Fruit fly (Drosophila melanogaster) whole organism, embryonic: ENCODE measurements around the gene CG17549.
A peak's percentile ranks its signal among the peaks of the same experiment; 100 is the strongest.

Source experiments
- Bdp1 ChIP-seq: fragments of 200-800 bp; sonication (Bioruptor generic); optimal IDR thresholded peaks from 3 replicates; lab custom pipeline; 2016; ENCODE audit warnings: missing biosample characterization, missing genetic modification characterization
- Bgb ChIP-seq: fragments of 200-800 bp; sonication (Bioruptor generic); IDR thresholded peaks from 2 replicates; pipeline ENCODE4 v1.3.6; 2022; ENCODE audit warnings: missing biosample characterization, missing genetic modification characterization; ENCODE audit not compliant: partially characterized antibody
- BtbVII ChIP-seq: fragments of 200-800 bp; sonication (Bioruptor generic); optimal IDR thresholded peaks from 3 replicates; lab custom pipeline; 2017; ENCODE audit warnings: missing biosample characterization, mild to moderate bottlenecking, missing genetic modification characterization
- CG10366 ChIP-seq: fragments of 200-800 bp; sonication (Bioruptor generic); IDR thresholded peaks from 2 replicates; pipeline ENCODE4 v1.3.6; 2022; ENCODE audit warnings: missing biosample characterization, missing genetic modification characterization
- CG10654 ChIP-seq: fragments of 200-800 bp; sonication (Bioruptor generic); optimal IDR thresholded peaks from 2 replicates; lab custom pipeline; 2016; ENCODE audit warnings: missing biosample characterization, missing genetic modification characterization
- CG10979 ChIP-seq: fragments of 200-800 bp; sonication (Bioruptor generic); optimal IDR thresholded peaks from 2 replicates; lab custom pipeline; 2018; ENCODE audit warnings: missing biosample characterization, mild to moderate bottlenecking, missing genetic modification characterization, moderate library complexity
- CG12155 ChIP-seq: fragments of 200-800 bp; sonication (Bioruptor generic); optimal IDR thresholded peaks from 3 replicates; lab custom pipeline; 2016; ENCODE audit warnings: missing biosample characterization, missing genetic modification characterization
- CG1233 ChIP-seq: fragments of 200-800 bp; sonication (Bioruptor generic); optimal IDR thresholded peaks from 4 replicates; lab custom pipeline; 2018; ENCODE audit warnings: missing biosample characterization, mild to moderate bottlenecking, missing genetic modification characterization
- CG13287 ChIP-seq: fragments of 200-800 bp; sonication (Bioruptor generic); IDR thresholded peaks from 2 replicates; pipeline ENCODE4 v1.3.6; 2022; ENCODE audit warnings: missing biosample characterization, missing genetic modification characterization; ENCODE audit not compliant: partially characterized antibody
- CG13296 ChIP-seq: fragments of 200-800 bp; sonication (Bioruptor generic); optimal IDR thresholded peaks from 3 replicates; lab custom pipeline; 2018; ENCODE audit warnings: missing biosample characterization, mild to moderate bottlenecking, missing genetic modification characterization
- CG15011 ChIP-seq: fragments of 200-800 bp; sonication (Bioruptor generic); optimal IDR thresholded peaks from 3 replicates; lab custom pipeline; 2018; ENCODE audit warnings: missing biosample characterization, mild to moderate bottlenecking, missing genetic modification characterization
- CG17359 ChIP-seq: fragments of 200-800 bp; sonication (Bioruptor generic); optimal IDR thresholded peaks from 3 replicates; lab custom pipeline; 2018; ENCODE audit warnings: missing biosample characterization, mild to moderate bottlenecking, missing genetic modification characterization, moderate library complexity
- CG17802 ChIP-seq: fragments of 200-800 bp; sonication (Bioruptor generic); optimal IDR thresholded peaks from 2 replicates; lab custom pipeline; 2018; ENCODE audit warnings: missing biosample characterization, mild to moderate bottlenecking, missing genetic modification characterization, moderate library complexity
- CG31441 ChIP-seq: fragments of 200-800 bp; sonication (Bioruptor generic); IDR thresholded peaks from 2 replicates; pipeline ENCODE4 v1.3.6; 2022; ENCODE audit warnings: missing biosample characterization, missing genetic modification characterization
- CG4617 ChIP-seq: fragments of 200-800 bp; sonication (Bioruptor generic); optimal IDR thresholded peaks from 3 replicates; lab custom pipeline; 2016; ENCODE audit warnings: missing biosample characterization, missing genetic modification characterization, borderline replicate concordance
- CG4730 ChIP-seq: fragments of 200-800 bp; sonication (Bioruptor generic); IDR thresholded peaks from 2 replicates; pipeline ENCODE4 v1.3.6; 2022; ENCODE audit warnings: missing biosample characterization, missing genetic modification characterization
- CG6254 ChIP-seq: fragments of 200-800 bp; sonication (Bioruptor generic); optimal IDR thresholded peaks from 3 replicates; lab custom pipeline; 2017; ENCODE audit warnings: mild to moderate bottlenecking, missing biosample characterization, missing genetic modification reagents, missing genetic modification characterization
- CG7271 ChIP-seq: fragments of 200-800 bp; sonication (Bioruptor generic); optimal IDR thresholded peaks from 2 replicates; lab custom pipeline; 2018; ENCODE audit warnings: missing biosample characterization, mild to moderate bottlenecking, missing genetic modification characterization, moderate library complexity
- CG7963 ChIP-seq: fragments of 200-800 bp; sonication (Bioruptor generic); IDR thresholded peaks from 3 replicates; pipeline ENCODE4 v1.3.6; 2022; ENCODE audit warnings: missing biosample characterization, missing genetic modification characterization; ENCODE audit not compliant: partially characterized antibody
- CG8765 ChIP-seq: fragments of 200-800 bp; sonication (Bioruptor generic); IDR thresholded peaks from 2 replicates; pipeline ENCODE4 v1.3.6; 2022; ENCODE audit warnings: missing biosample characterization, missing genetic modification characterization
- D ChIP-seq, 2 experiments: fragments of 200-800 bp in 1 of 2; fragments of >200 bp in 1 of 2; sonication (Bioruptor generic) in 1 of 2; optimal IDR thresholded peaks; 2 replicates in 1 of 2; 3 replicates in 1 of 2; lab custom pipeline; 2017; ENCODE audit warnings: mild to moderate bottlenecking in 1 of 2, missing biosample characterization in 1 of 2, missing genetic modification characterization in 1 of 2, missing genetic modification reagents in 1 of 2
- Dfd ChIP-seq, 2 experiments: fragments of >200 bp; optimal IDR thresholded peaks; 2 replicates each; lab custom pipeline; 2017; ENCODE audit warnings: missing biosample characterization in 2 of 2, missing genetic modification characterization in 2 of 2
- Hmr ChIP-seq: fragments of 200-800 bp; sonication (Bioruptor generic); optimal IDR thresholded peaks from 3 replicates; lab custom pipeline; 2017; ENCODE audit warnings: mild to moderate bottlenecking, missing biosample characterization, missing genetic modification reagents, missing genetic modification characterization
- MBD-R2 ChIP-seq: fragments of 200-800 bp; sonication (Bioruptor generic); IDR thresholded peaks from 2 replicates; pipeline ENCODE4 v1.3.6; 2022; ENCODE audit warnings: missing biosample characterization, missing genetic modification characterization
- Max ChIP-seq: fragments of 200-800 bp; sonication (Bioruptor generic); optimal IDR thresholded peaks from 2 replicates; lab custom pipeline; 2016; ENCODE audit warnings: missing biosample characterization, mild to moderate bottlenecking, missing genetic modification characterization
- Myb ChIP-seq: fragments of 200-800 bp; sonication (Bioruptor generic); optimal IDR thresholded peaks from 2 replicates; lab custom pipeline; 2016; ENCODE audit warnings: missing biosample characterization, missing genetic modification characterization
- Neu2 ChIP-seq: fragments of 200-800 bp; sonication (Bioruptor generic); optimal IDR thresholded peaks from 3 replicates; lab custom pipeline; 2016; ENCODE audit warnings: missing biosample characterization, missing genetic modification characterization, borderline replicate concordance
- Opbp ChIP-seq: fragments of 200-800 bp; sonication (Bioruptor generic); IDR thresholded peaks from 3 replicates; pipeline ENCODE4 v1.3.6; 2022; ENCODE audit warnings: missing biosample characterization, missing genetic modification characterization; ENCODE audit not compliant: partially characterized antibody
- Rx ChIP-seq: fragments of 200-800 bp; sonication (Bioruptor generic); IDR thresholded peaks from 2 replicates; pipeline ENCODE4 v1.3.6; 2022; ENCODE audit warnings: missing biosample characterization, missing genetic modification characterization
- Sin3A ChIP-seq: fragments of >200 bp; optimal IDR thresholded peaks from 2 replicates; lab custom pipeline; 2018
- Sry-δ ChIP-seq: fragments of 200-800 bp; sonication (Bioruptor generic); optimal IDR thresholded peaks from 2 replicates; lab custom pipeline; 2016; ENCODE audit warnings: missing biosample characterization, missing genetic modification characterization
- Ssrp ChIP-seq: fragments of 200-800 bp; sonication (Bioruptor generic); optimal IDR thresholded peaks from 2 replicates; lab custom pipeline; 2018; ENCODE audit warnings: missing biosample characterization, mild to moderate bottlenecking, missing genetic modification characterization, moderate library complexity
- amos ChIP-seq: fragments of 200-800 bp; sonication (Bioruptor generic); IDR thresholded peaks from 2 replicates; pipeline ENCODE4 v1.3.6; 2022; ENCODE audit warnings: missing biosample characterization, missing genetic modification characterization; ENCODE audit not compliant: partially characterized antibody
- cad ChIP-seq: fragments of >200 bp; optimal IDR thresholded peaks from 2 replicates; lab custom pipeline; 2017; ENCODE audit warnings: missing biosample characterization, missing genetic modification characterization
- chinmo ChIP-seq: fragments of 200-800 bp; sonication (Bioruptor generic); IDR thresholded peaks from 4 replicates; pipeline ENCODE4 v1.3.6; 2022; ENCODE audit warnings: missing biosample characterization, missing genetic modification characterization; ENCODE audit not compliant: partially characterized antibody
- ci ChIP-seq: fragments of 200-800 bp; sonication (Bioruptor generic); IDR thresholded peaks from 3 replicates; pipeline ENCODE4 v1.3.6; 2022; ENCODE audit warnings: missing biosample characterization, missing genetic modification characterization
- dimm ChIP-seq: fragments of 200-800 bp; sonication (Bioruptor generic); IDR thresholded peaks from 2 replicates; pipeline ENCODE4 v1.3.6; 2022; ENCODE audit warnings: missing biosample characterization, missing genetic modification characterization
- eve ChIP-seq, 2 experiments: fragments of >200 bp; optimal IDR thresholded peaks; 2 replicates each; lab custom pipeline; 2017; ENCODE audit warnings: missing biosample characterization in 2 of 2, missing genetic modification characterization in 2 of 2
- eyg ChIP-seq: fragments of 200-800 bp; sonication (Bioruptor generic); optimal IDR thresholded peaks from 3 replicates; lab custom pipeline; 2016; ENCODE audit warnings: missing biosample characterization, missing genetic modification characterization
- fd102C ChIP-seq: fragments of 200-800 bp; sonication (Bioruptor generic); optimal IDR thresholded peaks from 2 replicates; lab custom pipeline; 2018; ENCODE audit warnings: missing biosample characterization, mild to moderate bottlenecking, missing genetic modification characterization, moderate library complexity
- gcm ChIP-seq: fragments of 200-800 bp; sonication (Bioruptor generic); optimal IDR thresholded peaks from 2 replicates; lab custom pipeline; 2019; ENCODE audit warnings: missing biosample characterization, mild to moderate bottlenecking, missing genetic modification characterization, moderate library complexity
- kay ChIP-seq: fragments of 200-800 bp; sonication (Bioruptor generic); optimal IDR thresholded peaks from 2 replicates; lab custom pipeline; 2016; ENCODE audit warnings: missing biosample characterization, missing genetic modification characterization
- nmo ChIP-seq: fragments of 200-800 bp; sonication (Bioruptor generic); optimal IDR thresholded peaks from 2 replicates; lab custom pipeline; 2018; ENCODE audit warnings: missing biosample characterization, mild to moderate bottlenecking, missing genetic modification characterization, moderate library complexity
- oc ChIP-seq: fragments of 200-800 bp; sonication (Bioruptor generic); optimal IDR thresholded peaks from 2 replicates; lab custom pipeline; 2018; ENCODE audit warnings: missing biosample characterization, mild to moderate bottlenecking, missing genetic modification characterization, moderate library complexity
- pnt ChIP-seq: fragments of 200-800 bp; sonication (Bioruptor generic); optimal IDR thresholded peaks from 3 replicates; lab custom pipeline; 2016; ENCODE audit warnings: missing biosample characterization, missing genetic modification characterization
- sd ChIP-seq: fragments of 200-800 bp; sonication (Bioruptor generic); optimal IDR thresholded peaks from 3 replicates; lab custom pipeline; 2018; ENCODE audit warnings: missing biosample characterization, mild to moderate bottlenecking, missing genetic modification characterization, moderate library complexity
- slou ChIP-seq: fragments of 200-800 bp; sonication (Bioruptor generic); optimal IDR thresholded peaks from 3 replicates; lab custom pipeline; 2016; ENCODE audit warnings: missing biosample characterization, missing genetic modification characterization
- ssp ChIP-seq: fragments of 200-800 bp; sonication (Bioruptor generic); IDR thresholded peaks from 2 replicates; pipeline ENCODE4 v1.3.6; 2022; ENCODE audit warnings: missing biosample characterization, missing genetic modification characterization
- stc ChIP-seq: fragments of 200-800 bp; sonication (Bioruptor generic); IDR thresholded peaks from 2 replicates; pipeline ENCODE4 v1.3.6; 2022; ENCODE audit warnings: missing biosample characterization, missing genetic modification characterization
- tio ChIP-seq: fragments of 200-800 bp; sonication (Bioruptor generic); optimal IDR thresholded peaks from 2 replicates; lab custom pipeline; 2017; ENCODE audit warnings: missing biosample characterization, missing genetic modification characterization, inconsistent platforms
- tna ChIP-seq: fragments of 200-800 bp; sonication (Bioruptor generic); IDR thresholded peaks from 2 replicates; pipeline ENCODE4 v1.3.6; 2022; ENCODE audit warnings: missing biosample characterization, missing genetic modification characterization; ENCODE audit not compliant: partially characterized antibody

CG17549 gene

dm6 chr2L:19430343-19430742, 40.5 kb upstream of the CG17549 start, which contains the start of gene RtcB (continued):
- TF ChIP-seq CG31441 (GFP tag; lab: Robert Waterston, UW) (no peak), Opbp (GFP tag; lab: Robert Waterston, UW) (peak; percentile 93), Bdp1 (GFP tag; lab: Kevin White, UChicago) (no peak), CG7963 (GFP tag; lab: Robert Waterston, UW) (peak; percentile 94), CG7271 (tag; lab: Kevin White, UChicago) (no peak), gcm (GFP tag; lab: Kevin White, UChicago) (no peak), CG13287 (GFP tag; lab: Robert Waterston, UW) (peak; percentile 97), kay (GFP tag; lab: Kevin White, UChicago) (no peak), Rx (GFP tag; lab: Robert Waterston, UW) (no peak), oc (tag; lab: Kevin White, UChicago) (no peak), CG1233 (GFP tag; lab: Kevin White, UChicago) (no peak), CG6254 (no peak), Dfd (GFP tag; optimal IDR thresholded peaks at IDR 0.05; lab: Kevin White, UChicago) (peak in 1 of 2 experiments; percentile 62), CG10366 (GFP tag; lab: Robert Waterston, UW) (no peak), Ssrp (tag; lab: Kevin White, UChicago) (no peak), CG10654 (GFP tag; lab: Kevin White, UChicago) (no peak), nmo (peak; percentile 74), amos (GFP tag; lab: Robert Waterston, UW) (peak; percentile 95), tna (peak; percentile 91), Sin3A (lab: Kevin White, UChicago) (peak; percentile 74), CG17802 (tag; lab: Kevin White, UChicago) (peak; percentile 9), ci (GFP tag; lab: Robert Waterston, UW) (no peak), fd102C (GFP tag; lab: Kevin White, UChicago) (no peak), sd (tag; lab: Kevin White, UChicago) (peak; percentile 71), slou (no peak), Max (GFP tag; lab: Kevin White, UChicago) (peak; percentile 15), eyg (GFP tag; lab: Kevin White, UChicago) (no peak), CG10979 (tag; lab: Kevin White, UChicago) (no peak), D (optimal IDR thresholded peaks at IDR 0.05; lab: Kevin White, UChicago) (no peak), D (GFP tag; optimal IDR thresholded peaks at IDR 0.05; lab: Kevin White, UChicago) (no peak), CG4730 (GFP tag; lab: Robert Waterston, UW) (no peak), cad (GFP tag; lab: Kevin White, UChicago) (no peak), chinmo (GFP tag; lab: Robert Waterston, UW) (peak; percentile 87), CG4617 (GFP tag; lab: Kevin White, UChicago) (peak; percentile 40), Hmr (GFP tag; lab: Kevin White, UChicago) (peak; percentile 11), CG8765 (GFP tag; lab: Robert Waterston, UW) (no peak), stc (no peak), eve (GFP tag; optimal IDR thresholded peaks at IDR 0.05; lab: Kevin White, UChicago) (no peak), CG12155 (GFP tag; lab: Kevin White, UChicago) (no peak), tio (GFP tag; lab: Kevin White, UChicago) (no peak), Myb (GFP tag; lab: Kevin White, UChicago) (peak; percentile 99), ssp (GFP tag; lab: Robert Waterston, UW) (peak; percentile 64), Neu2 (GFP tag; lab: Kevin White, UChicago) (no peak), Bgb (peak; percentile 96), dimm (no peak), MBD-R2 (peak; percentile 68), CG15011 (GFP tag; lab: Kevin White, UChicago) (no peak), pnt (GFP tag; lab: Kevin White, UChicago) (no peak), BtbVII (GFP tag; lab: Kevin White, UChicago) (no peak), CG13296 (GFP tag; lab: Kevin White, UChicago) (no peak), Sry-δ (GFP tag; lab: Kevin White, UChicago) (peak; percentile 75), CG17359 (no peak)
